Fruit fly (Drosophila melanogaster): Measurements from ENCODE around the gene CG7202.

CG7202 gene

DNA sequence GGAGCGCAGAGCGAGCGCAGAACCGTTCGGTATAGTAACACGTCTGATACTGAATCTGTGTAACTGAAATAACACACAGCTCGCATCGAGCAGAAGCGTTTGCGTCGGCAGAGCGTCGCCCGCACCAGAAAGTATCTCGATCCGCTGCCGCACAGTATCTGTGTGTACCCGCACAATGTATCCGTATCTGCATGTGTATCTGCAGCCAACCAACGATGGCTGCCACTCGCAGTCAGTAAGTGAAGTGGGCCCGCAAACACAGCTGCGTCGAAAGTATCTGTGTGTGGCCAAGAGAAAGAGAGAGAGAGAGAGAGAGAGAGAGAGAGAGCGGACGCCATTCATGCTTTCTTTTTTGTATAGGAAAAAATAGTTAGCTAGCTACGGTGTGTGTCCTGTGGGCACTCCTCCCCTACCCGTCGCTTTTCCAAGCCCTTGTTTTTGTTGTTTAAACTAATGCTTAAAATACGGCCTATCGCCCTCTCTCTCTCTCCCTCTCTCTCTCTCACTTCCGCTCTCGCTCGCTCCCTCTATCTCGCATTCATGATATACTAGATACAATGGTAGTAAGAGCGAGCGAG is 16.1 kb downstream of the CG7202 start, which contains the start of gene croc (continued):
- TF ChIP-seq CG11723 (GFP tag; optimal IDR thresholded peaks at IDR 0.05) (no peak), Hr78 (GFP tag; optimal IDR thresholded peaks at IDR 0.05) (no peak), CG11696 (GFP tag; IDR thresholded peaks at IDR 0.05) (no peak), jumu (GFP tag; optimal IDR thresholded peaks at IDR 0.05) (no peak), CG32767 (GFP tag; IDR thresholded peaks at IDR 0.05) (0 out of 2 replicates have a peak, but pooled peaks have one; percentile 27), CG5245 (GFP tag; optimal IDR thresholded peaks at IDR 0.05) (no peak), Neu2 (GFP tag; optimal IDR thresholded peaks at IDR 0.05; ENCODE audit: borderline replicate concordance) (peak; percentile 78), CG3407 (GFP tag; optimal IDR thresholded peaks at IDR 0.05) (no peak), Dll (GFP tag; IDR thresholded peaks at IDR 0.05; ENCODE audit: partially characterized antibody) (no peak), tll (GFP tag; optimal IDR thresholded peaks at IDR 0.05) (peak; percentile 96 to 98), CG8765 (GFP tag; IDR thresholded peaks at IDR 0.05) (no peak), grn (GFP tag; optimal IDR thresholded peaks at IDR 0.05) (peak; percentile 80), CG4360 (GFP tag; IDR thresholded peaks at IDR 0.05) (peak; percentile 87), CG1832 (GFP tag; optimal IDR thresholded peaks at IDR 0.05) (peak; percentile 96), vnd (GFP tag; IDR thresholded peaks at IDR 0.05; ENCODE audit: partially characterized antibody) (peak; percentile 31; the same call in 1 of the 3 replicates), Atf6 (GFP tag; IDR thresholded peaks at IDR 0.05) (no peak), chinmo (GFP tag; IDR thresholded peaks at IDR 0.05; ENCODE audit: partially characterized antibody) (0 out of 4 replicates have a peak, but pooled peaks have one; percentile 50), CG7372 (GFP tag; IDR thresholded peaks at IDR 0.05) (no peak), vvl (GFP tag; IDR thresholded peaks at IDR 0.05) (0 out of 2 replicates have a peak, but pooled peaks have one; percentile 49), phol (tag; optimal IDR thresholded peaks at IDR 0.05) (peak; percentile 66), E2f2 (GFP tag; IDR thresholded peaks at IDR 0.05) (no peak), Rfx (GFP tag; IDR thresholded peaks at IDR 0.05) (no peak), tio (GFP tag; optimal IDR thresholded peaks at IDR 0.05) (no peak), ranshi (GFP tag; IDR thresholded peaks at IDR 0.05) (no peak), CG33213 (GFP tag; optimal IDR thresholded peaks at IDR 0.05) (no peak), HLHmδ (GFP tag; optimal IDR thresholded peaks at IDR 0.05) (peak; percentile 1), Meics (GFP tag; optimal IDR thresholded peaks at IDR 0.05) (no peak), CG12391 (tag; optimal IDR thresholded peaks at IDR 0.05) (no peak), CG8281 (tag; optimal IDR thresholded peaks at IDR 0.05) (no peak), Doc3 (GFP tag; IDR thresholded peaks at IDR 0.05; ENCODE audit: partially characterized antibody) (no peak), CG15011 (GFP tag; optimal IDR thresholded peaks at IDR 0.05) (no peak), Hand (GFP tag; optimal IDR thresholded peaks at IDR 0.05) (no peak), hkb (optimal IDR thresholded peaks at IDR 0.05) (no peak), hkb (GFP tag; IDR thresholded peaks at IDR 0.05) (0 out of 2 replicates have a peak, but pooled peaks have one; percentile 10), CG12299 (tag; optimal IDR thresholded peaks at IDR 0.05) (no peak), lola (GFP tag; optimal IDR thresholded peaks at IDR 0.05) (peak in 1 of 3 experiments; percentile 54), CG17385 (GFP tag; optimal IDR thresholded peaks at IDR 0.05) (peak; percentile 5), CG9817 (tag; optimal IDR thresholded peaks at IDR 0.05) (no peak), da (GFP tag; optimal IDR thresholded peaks at IDR 0.05) (peak; percentile 63), CG8478 (optimal IDR thresholded peaks at IDR 0.05) (peak; percentile 99), p53 (GFP tag; optimal IDR thresholded peaks at IDR 0.05) (no peak), Atf3 (GFP tag; optimal IDR thresholded peaks at IDR 0.05) (no peak), Gsc (GFP tag; IDR thresholded peaks at IDR 0.05) (no peak), CG10267 (tag; optimal IDR thresholded peaks at IDR 0.05) (no peak), dpn (GFP tag; optimal IDR thresholded peaks at IDR 0.05) (no peak), br (optimal IDR thresholded peaks at IDR 0.05) (no peak), Scr (GFP tag; IDR thresholded peaks at IDR 0.05; ENCODE audit: partially characterized antibody) (no peak; the same call in 1 of the 2 replicates), Mad (GFP tag; optimal IDR thresholded peaks at IDR 0.05) (no peak), Nf-YA (GFP tag; IDR thresholded peaks at IDR 0.05) (peak; percentile 75), peb (GFP tag; IDR thresholded peaks at IDR 0.05) (no peak)
